Worm (Caenorhabditis elegans): ENCODE data around the gene srh-234.

Gene srh-234

ce11 chrV:7635469-7635868 lies 16.2 kb downstream of the srh-234 start, which contains the start of gene srd-29:
Gene srd-29 (plus strand): TSS chrV:7635769.
- TF ChIP-seq T22C8.4 (GFP tag; IDR thresholded peaks at IDR 0.05) (no peak), ztf-23 (GFP tag; IDR thresholded peaks at IDR 0.05) (no peak), tab-1 (GFP tag; IDR thresholded peaks at IDR 0.05) (no peak), klf-2 (GFP tag; conservative IDR thresholded peaks at IDR 0.05) (no peak), flt-1 (GFP tag; IDR thresholded peaks at IDR 0.05) (no peak), ztf-29 (GFP tag; IDR thresholded peaks at IDR 0.05) (no peak), med-1 (GFP tag; optimal IDR thresholded peaks at IDR 0.05; ENCODE audit: insufficient read depth) (no peak), ref-1 (GFP tag; conservative IDR thresholded peaks at IDR 0.05) (no peak), cog-1 (tag; optimal IDR thresholded peaks at IDR 0.05) (no peak)

- TF ChIP-seq ref-1 (GFP tag; conservative IDR thresholded peaks at IDR 0.05) (no peak), cog-1 (tag; optimal IDR thresholded peaks at IDR 0.05) (no peak), ztf-23 (GFP tag; IDR thresholded peaks at IDR 0.05) (no peak), T22C8.4 (GFP tag; IDR thresholded peaks at IDR 0.05) (no peak), tab-1 (GFP tag; IDR thresholded peaks at IDR 0.05) (no peak), med-1 (GFP tag; optimal IDR thresholded peaks at IDR 0.05; ENCODE audit: insufficient read depth) (no peak)
Observed at ce11 chrV:7634657-7635056, 17.0 kb downstream of the srh-234 start, which contains the start of gene srd-31. Gene srd-31 (minus strand): TSS chrV:7634757.

DNA sequence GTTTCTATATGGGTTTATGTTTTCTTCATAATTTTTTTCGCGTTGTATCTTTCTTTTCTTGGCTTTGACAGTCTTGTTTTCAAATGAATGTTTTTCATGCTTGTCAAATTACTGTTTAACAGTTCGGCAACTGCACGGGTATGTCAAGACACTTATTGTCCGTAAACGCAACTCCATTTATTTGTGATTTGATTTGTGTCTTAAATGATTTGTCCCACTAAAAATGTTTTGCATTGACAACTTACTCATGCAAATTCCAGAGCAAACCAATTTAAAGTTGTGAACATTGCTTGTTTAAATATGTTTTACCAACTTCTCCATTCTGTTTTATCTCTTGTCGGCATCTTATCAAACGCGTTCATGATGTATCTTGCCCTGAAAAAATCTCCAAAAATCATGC lies 19.9 kb downstream of the srh-234 start, which contains the start of gene srd-25:
Gene srd-25, plus strand, starts transcription at position 301 of the 400 bp plus-strand sequence.
- TF ChIP-seq flt-1 (GFP tag; IDR thresholded peaks at IDR 0.05) (no peak), ref-1 (GFP tag; conservative IDR thresholded peaks at IDR 0.05) (no peak), klf-2 (GFP tag; conservative IDR thresholded peaks at IDR 0.05) (no peak), ztf-29 (GFP tag; IDR thresholded peaks at IDR 0.05) (no peak), tab-1 (GFP tag; IDR thresholded peaks at IDR 0.05) (no peak), cog-1 (tag; optimal IDR thresholded peaks at IDR 0.05) (no peak), med-1 (GFP tag; optimal IDR thresholded peaks at IDR 0.05; ENCODE audit: insufficient read depth) (no peak), T22C8.4 (GFP tag; IDR thresholded peaks at IDR 0.05) (no peak), ztf-23 (GFP tag; IDR thresholded peaks at IDR 0.05) (no peak)

DNA sequence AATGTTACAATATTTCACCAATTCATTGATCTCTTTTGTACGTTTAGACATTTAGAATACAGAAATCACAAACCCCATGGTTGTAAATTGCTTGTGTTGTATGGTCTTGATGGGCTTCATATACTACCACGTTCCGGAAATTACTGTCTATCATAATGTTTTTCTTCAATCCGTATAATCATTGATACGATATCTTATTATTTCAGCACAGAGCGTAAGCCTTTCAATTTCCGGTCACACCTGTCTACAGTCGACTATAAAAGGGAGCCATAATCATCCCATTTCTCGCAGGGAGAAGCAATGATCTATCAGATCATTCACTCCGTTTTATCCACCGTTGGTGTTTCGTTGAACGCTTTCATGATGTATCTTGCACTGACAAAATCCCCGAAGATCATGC lies 22.2 kb downstream of the srh-234 start, which contains the start of gene srd-30:
Gene srd-30, plus strand, starts transcription at position 301 of the 400 bp plus-strand sequence.
- TF ChIP-seq ztf-23 (GFP tag; IDR thresholded peaks at IDR 0.05) (no peak), ztf-29 (GFP tag; IDR thresholded peaks at IDR 0.05) (no peak), ref-1 (GFP tag; conservative IDR thresholded peaks at IDR 0.05) (no peak), T22C8.4 (GFP tag; IDR thresholded peaks at IDR 0.05) (no peak), cog-1 (tag; optimal IDR thresholded peaks at IDR 0.05) (no peak), med-1 (GFP tag; optimal IDR thresholded peaks at IDR 0.05; ENCODE audit: insufficient read depth) (no peak), klf-2 (GFP tag; conservative IDR thresholded peaks at IDR 0.05) (no peak), tab-1 (GFP tag; IDR thresholded peaks at IDR 0.05) (no peak), flt-1 (GFP tag; IDR thresholded peaks at IDR 0.05) (no peak)

DNA sequence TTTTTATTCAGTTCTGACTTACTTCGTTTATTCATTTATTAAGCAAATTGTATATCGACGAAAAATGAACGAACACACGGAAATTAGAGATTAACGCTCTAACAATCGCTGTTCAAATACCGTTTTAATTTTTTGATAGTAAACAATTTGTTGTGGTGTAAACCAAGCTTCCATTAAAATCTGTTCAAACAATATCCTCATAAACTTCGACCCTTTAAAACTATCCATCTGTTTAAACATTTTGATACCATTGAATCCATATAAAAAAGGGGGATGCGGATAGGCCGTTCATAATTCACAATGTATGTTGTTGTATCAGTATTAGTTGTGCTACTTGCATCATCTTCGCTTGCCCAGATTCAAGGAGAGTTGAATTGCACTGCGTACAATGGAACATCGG lies 25.1 kb downstream of the srh-234 start, which contains the start of gene F07C4.6:
Gene F07C4.6, plus strand, starts transcription at position 301 of the 400 bp plus-strand sequence.
- TF ChIP-seq klf-2 (GFP tag; conservative IDR thresholded peaks at IDR 0.05) (no peak), ztf-29 (GFP tag; IDR thresholded peaks at IDR 0.05) (no peak), tab-1 (GFP tag; IDR thresholded peaks at IDR 0.05) (no peak), T22C8.4 (GFP tag; IDR thresholded peaks at IDR 0.05) (no peak), cog-1 (tag; optimal IDR thresholded peaks at IDR 0.05) (no peak), ztf-23 (GFP tag; IDR thresholded peaks at IDR 0.05) (no peak), med-1 (GFP tag; optimal IDR thresholded peaks at IDR 0.05; ENCODE audit: insufficient read depth) (no peak), flt-1 (GFP tag; IDR thresholded peaks at IDR 0.05) (no peak), ref-1 (GFP tag; conservative IDR thresholded peaks at IDR 0.05) (no peak)

- no peak for TF ChIP-seq tab-1 (GFP tag; IDR thresholded peaks at IDR 0.05)
Observed at ce11 chrV:7624652-7625051, 27.0 kb downstream of the srh-234 start, which contains the start of gene grsp-4. Gene grsp-4 (plus strand): TSS chrV:7624952.

- TF ChIP-seq T22C8.4 (GFP tag; IDR thresholded peaks at IDR 0.05), result no peak
- TF ChIP-seq ztf-23 (GFP tag; IDR thresholded peaks at IDR 0.05), result no peak
- TF ChIP-seq klf-2 (GFP tag; conservative IDR thresholded peaks at IDR 0.05), result no peak
- no peak for TF ChIP-seq ref-1 (GFP tag; conservative IDR thresholded peaks at IDR 0.05)
- TF ChIP-seq flt-1 (GFP tag; IDR thresholded peaks at IDR 0.05), result no peak
- TF ChIP-seq tab-1 (GFP tag; IDR thresholded peaks at IDR 0.05), result no peak
- no peak for TF ChIP-seq ztf-29 (GFP tag; IDR thresholded peaks at IDR 0.05)
- no peak for TF ChIP-seq cog-1 (tag; optimal IDR thresholded peaks at IDR 0.05)
- no peak for TF ChIP-seq med-1 (GFP tag; optimal IDR thresholded peaks at IDR 0.05; ENCODE audit: insufficient read depth)
Observed at ce11 chrV:7624152-7624551, 27.5 kb downstream of the srh-234 start, which contains the start of gene C50E3.13. Gene C50E3.13 (minus strand): TSS chrV:7624252.

DNA sequence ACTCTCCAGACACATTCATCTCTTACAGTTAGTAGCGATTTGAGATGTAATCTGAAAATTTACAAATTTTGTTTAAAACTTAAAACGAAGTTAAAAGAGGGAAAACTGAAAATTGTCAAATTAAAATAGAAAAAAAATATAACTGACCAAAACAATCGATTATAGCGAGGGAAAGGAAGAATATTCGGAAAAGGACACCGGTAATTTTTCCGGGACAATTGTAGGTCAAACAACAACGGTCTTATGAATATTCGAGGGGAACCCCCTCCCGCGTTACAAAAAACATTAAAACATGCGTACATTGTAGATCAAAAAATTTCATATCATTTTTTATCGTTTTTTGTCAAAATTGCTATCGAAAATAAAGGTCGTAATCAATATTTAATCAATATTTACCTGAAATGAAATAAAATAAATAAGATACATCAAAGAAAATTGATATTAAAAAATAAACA lies 29.6 kb downstream of the srh-234 start, which contains the start of gene C50E3.12:
Gene C50E3.12, minus strand, starts transcription at position 51 of the 455 bp plus-strand sequence.
- TF ChIP-seq med-1 (GFP tag; optimal IDR thresholded peaks at IDR 0.05; ENCODE audit: insufficient read depth) (no peak), tab-1 (GFP tag; IDR thresholded peaks at IDR 0.05) (no peak), flt-1 (GFP tag; IDR thresholded peaks at IDR 0.05) (no peak), ztf-29 (GFP tag; IDR thresholded peaks at IDR 0.05) (no peak), klf-2 (GFP tag; conservative IDR thresholded peaks at IDR 0.05) (no peak), cog-1 (tag; optimal IDR thresholded peaks at IDR 0.05) (no peak), ztf-23 (GFP tag; IDR thresholded peaks at IDR 0.05) (no peak), T22C8.4 (GFP tag; IDR thresholded peaks at IDR 0.05) (no peak), ref-1 (GFP tag; conservative IDR thresholded peaks at IDR 0.05) (no peak)

DNA sequence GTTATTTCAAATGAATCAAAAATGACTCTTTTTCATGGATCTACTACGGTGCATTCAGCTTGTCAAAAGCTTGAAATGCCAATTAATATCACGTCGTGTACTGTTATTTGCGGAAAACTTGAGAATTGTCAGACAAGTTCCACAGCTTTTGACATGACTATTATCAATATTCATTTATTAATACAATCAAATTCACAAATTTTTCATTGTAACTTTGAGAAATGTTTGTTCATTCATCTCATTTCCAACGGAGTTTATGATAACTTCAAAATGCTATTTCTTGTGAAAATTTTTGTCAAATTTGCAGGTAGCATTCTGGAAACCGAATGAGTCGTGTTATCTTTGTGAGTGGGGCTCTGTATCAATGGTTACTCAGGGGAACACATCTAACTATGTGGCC lies 33.5 kb downstream of the srh-234 start, which contains the start of gene C50E3.15:
Gene C50E3.15, plus strand, starts transcription at position 301 of the 400 bp plus-strand sequence.
- TF ChIP-seq tab-1 (GFP tag; IDR thresholded peaks at IDR 0.05) (no peak), flt-1 (GFP tag; IDR thresholded peaks at IDR 0.05) (no peak), T22C8.4 (GFP tag; IDR thresholded peaks at IDR 0.05) (no peak)

DNA sequence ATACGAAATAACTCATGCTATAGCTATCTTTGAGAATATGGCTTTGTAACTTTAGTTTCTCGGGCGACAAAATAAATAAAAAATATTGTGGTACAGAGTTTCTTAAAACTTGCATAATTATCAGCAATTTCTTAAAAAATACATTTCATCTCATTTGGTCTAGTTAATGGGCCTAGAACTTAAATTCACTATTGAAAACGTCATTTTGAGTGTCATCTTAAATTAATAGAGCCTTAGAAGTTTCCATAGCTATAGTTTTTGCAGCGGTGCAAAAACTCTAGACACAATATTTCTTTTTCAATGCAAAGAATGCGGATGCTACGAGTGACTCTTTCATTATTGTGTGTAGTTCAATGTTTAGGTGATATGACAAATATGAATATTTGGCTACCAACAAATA lies 39.6 kb downstream of the srh-234 start, which contains the start of gene clec-215:
Gene clec-215, plus strand, starts transcription at position 301 of the 400 bp plus-strand sequence.
- TF ChIP-seq cog-1 (tag; optimal IDR thresholded peaks at IDR 0.05), result no peak
- TF ChIP-seq flt-1 (GFP tag; IDR thresholded peaks at IDR 0.05), result no peak
- no peak for TF ChIP-seq ref-1 (GFP tag; conservative IDR thresholded peaks at IDR 0.05)
- no peak for TF ChIP-seq klf-2 (GFP tag; conservative IDR thresholded peaks at IDR 0.05)
- TF ChIP-seq ztf-29 (GFP tag; IDR thresholded peaks at IDR 0.05), result no peak
- no peak for TF ChIP-seq ztf-23 (GFP tag; IDR thresholded peaks at IDR 0.05)
- TF ChIP-seq med-1 (GFP tag; optimal IDR thresholded peaks at IDR 0.05; ENCODE audit: insufficient read depth), result no peak
- TF ChIP-seq T22C8.4 (GFP tag; IDR thresholded peaks at IDR 0.05), result no peak

Measured in whole organism, midembryonic.